Fruit fly (Drosophila melanogaster) whole organism, embryonic: ENCODE data around the gene CG7903.

Experiments
- Asciz ChIP-seq: fragments of 200-800 bp; sonication (Bioruptor generic); optimal IDR thresholded peaks from 2 replicates; lab custom pipeline; 2017; ENCODE audit warnings: missing biosample characterization, mild to moderate bottlenecking, missing genetic modification characterization, missing genetic modification reagents
- Bteb2 ChIP-seq: fragments of 200-800 bp; sonication (Bioruptor generic); optimal IDR thresholded peaks from 2 replicates; lab custom pipeline; 2016; ENCODE audit warnings: missing biosample characterization, missing genetic modification characterization
- CG10147 ChIP-seq: fragments of 200-800 bp; sonication (Bioruptor generic); optimal IDR thresholded peaks from 2 replicates; lab custom pipeline; 2019; ENCODE audit warnings: missing biosample characterization, mild to moderate bottlenecking, missing genetic modification characterization, moderate library complexity
- CG10462 ChIP-seq: fragments of 200-800 bp; sonication (Bioruptor generic); optimal IDR thresholded peaks from 2 replicates; lab custom pipeline; 2016; ENCODE audit warnings: missing biosample characterization, missing genetic modification characterization
- CG10565 ChIP-seq: fragments of 200-800 bp; sonication (Bioruptor generic); optimal IDR thresholded peaks from 3 replicates; lab custom pipeline; 2016; ENCODE audit warnings: missing biosample characterization, mild to moderate bottlenecking, missing genetic modification characterization
- CG11504 ChIP-seq: fragments of 200-800 bp; sonication (Bioruptor generic); optimal IDR thresholded peaks from 3 replicates; lab custom pipeline; 2019; ENCODE audit warnings: missing biosample characterization, mild to moderate bottlenecking, missing genetic modification characterization, moderate library complexity
- CG12104 ChIP-seq: fragments of 200-800 bp; sonication (Bioruptor generic); optimal IDR thresholded peaks from 3 replicates; lab custom pipeline; 2016; ENCODE audit warnings: missing biosample characterization, missing genetic modification characterization
- CG12219 ChIP-seq: fragments of 200-800 bp; sonication (Bioruptor generic); optimal IDR thresholded peaks from 3 replicates; lab custom pipeline; 2018; ENCODE audit warnings: missing biosample characterization, mild to moderate bottlenecking, missing genetic modification characterization
- CG12391 ChIP-seq: fragments of 200-800 bp; sonication (Bioruptor generic); optimal IDR thresholded peaks from 3 replicates; lab custom pipeline; 2018; ENCODE audit warnings: missing biosample characterization, mild to moderate bottlenecking, missing genetic modification characterization, moderate library complexity
- CG15601 ChIP-seq: fragments of 200-800 bp; sonication (Bioruptor generic); optimal IDR thresholded peaks from 3 replicates; lab custom pipeline; 2019; ENCODE audit warnings: missing biosample characterization, mild to moderate bottlenecking, missing genetic modification characterization, moderate library complexity
- CG15696 ChIP-seq: fragments of 200-800 bp; sonication (Bioruptor generic); optimal IDR thresholded peaks from 2 replicates; lab custom pipeline; 2019; ENCODE audit warnings: missing biosample characterization, mild to moderate bottlenecking, missing genetic modification characterization, moderate library complexity
- CG16815 ChIP-seq: fragments of 200-800 bp; sonication (Bioruptor generic); optimal IDR thresholded peaks from 3 replicates; lab custom pipeline; 2017; ENCODE audit warnings: missing biosample characterization, mild to moderate bottlenecking, missing genetic modification characterization
- CG17359 ChIP-seq: fragments of 200-800 bp; sonication (Bioruptor generic); optimal IDR thresholded peaks from 3 replicates; lab custom pipeline; 2018; ENCODE audit warnings: missing biosample characterization, mild to moderate bottlenecking, missing genetic modification characterization, moderate library complexity
- CG1832 ChIP-seq: fragments of 200-800 bp; sonication (Bioruptor generic); optimal IDR thresholded peaks from 2 replicates; lab custom pipeline; 2017; ENCODE audit warnings: missing biosample characterization, mild to moderate bottlenecking, missing genetic modification characterization, inconsistent platforms
- CG2120 ChIP-seq: fragments of 200-800 bp; sonication (Bioruptor generic); optimal IDR thresholded peaks from 3 replicates; lab custom pipeline; 2016; ENCODE audit warnings: missing biosample characterization, missing genetic modification characterization
- CG2202 ChIP-seq: fragments of 200-800 bp; sonication (Bioruptor generic); optimal IDR thresholded peaks from 2 replicates; lab custom pipeline; 2018; ENCODE audit warnings: missing biosample characterization, mild to moderate bottlenecking, missing genetic modification characterization
- CG30431 ChIP-seq: fragments of 200-800 bp; sonication (Bioruptor generic); optimal IDR thresholded peaks from 2 replicates; lab custom pipeline; 2017; ENCODE audit warnings: missing biosample characterization, missing genetic modification characterization
- CG43689 ChIP-seq: fragments of 200-800 bp; sonication (Bioruptor generic); IDR thresholded peaks from 2 replicates; pipeline ENCODE4 v1.3.6; 2022; ENCODE audit warnings: missing biosample characterization, missing genetic modification characterization
- CG4730 ChIP-seq: fragments of 200-800 bp; sonication (Bioruptor generic); IDR thresholded peaks from 2 replicates; pipeline ENCODE4 v1.3.6; 2022; ENCODE audit warnings: missing biosample characterization, missing genetic modification characterization
- CG4820 ChIP-seq: fragments of 200-800 bp; sonication (Bioruptor generic); optimal IDR thresholded peaks from 3 replicates; lab custom pipeline; 2016; ENCODE audit warnings: missing biosample characterization, missing genetic modification characterization
- CG7786 ChIP-seq: fragments of 200-800 bp; sonication (Bioruptor generic); optimal IDR thresholded peaks from 2 replicates; lab custom pipeline; 2016; ENCODE audit warnings: missing biosample characterization, missing genetic modification characterization
- CG9727 ChIP-seq: fragments of 200-800 bp; sonication (Bioruptor generic); optimal IDR thresholded peaks from 3 replicates; lab custom pipeline; 2017; ENCODE audit warnings: missing biosample characterization, mild to moderate bottlenecking, missing genetic modification characterization
- CG9797 ChIP-seq: fragments of 200-800 bp; sonication (Bioruptor generic); optimal IDR thresholded peaks from 3 replicates; lab custom pipeline; 2018; ENCODE audit warnings: missing biosample characterization, mild to moderate bottlenecking, missing genetic modification characterization
- CG9932 ChIP-seq: fragments of 200-800 bp; sonication (Bioruptor generic); IDR thresholded peaks from 2 replicates; pipeline ENCODE4 v1.3.6; 2022; ENCODE audit warnings: missing biosample characterization, missing genetic modification characterization
- Dek ChIP-seq: fragments of 200-800 bp; sonication (Bioruptor generic); optimal IDR thresholded peaks from 3 replicates; lab custom pipeline; 2019; ENCODE audit warnings: missing biosample characterization, mild to moderate bottlenecking, missing genetic modification characterization, moderate library complexity
- ERR ChIP-seq: fragments of 200-800 bp; sonication (Bioruptor generic); optimal IDR thresholded peaks from 2 replicates; lab custom pipeline; 2016; ENCODE audit warnings: missing biosample characterization, missing genetic modification characterization
- Fer2 ChIP-seq: fragments of 200-800 bp; sonication (Bioruptor generic); optimal IDR thresholded peaks from 2 replicates; lab custom pipeline; 2018; ENCODE audit warnings: missing biosample characterization, mild to moderate bottlenecking, missing genetic modification characterization, moderate library complexity
- GATAe ChIP-seq: fragments of 200-800 bp; sonication (Bioruptor generic); conservative IDR thresholded peaks from 2 replicates; pipeline ENCODE4 v1.3.6; 2022; ENCODE audit warnings: missing biosample characterization, missing genetic modification characterization
- Gsc ChIP-seq: fragments of 200-800 bp; sonication (Bioruptor generic); IDR thresholded peaks from 2 replicates; pipeline ENCODE4 v1.3.6; 2022; ENCODE audit warnings: missing biosample characterization, missing genetic modification characterization
- H2.0 ChIP-seq: fragments of 200-800 bp; sonication (Bioruptor generic); IDR thresholded peaks from 2 replicates; pipeline ENCODE4 v1.3.6; 2022; ENCODE audit warnings: missing biosample characterization, missing genetic modification characterization
- NC2α ChIP-seq: fragments of 200-800 bp; sonication (Bioruptor generic); optimal IDR thresholded peaks from 2 replicates; lab custom pipeline; 2016; ENCODE audit warnings: missing biosample characterization, missing genetic modification characterization
- NFAT ChIP-seq: fragments of 200-800 bp; sonication (Bioruptor generic); IDR thresholded peaks from 2 replicates; pipeline ENCODE4 v1.3.6; 2022; ENCODE audit warnings: missing biosample characterization, missing genetic modification characterization
- NK7.1 ChIP-seq: fragments of 200-800 bp; sonication (Bioruptor generic); optimal IDR thresholded peaks from 3 replicates; lab custom pipeline; 2016; ENCODE audit warnings: missing biosample characterization, missing genetic modification characterization
- Opbp ChIP-seq: fragments of 200-800 bp; sonication (Bioruptor generic); IDR thresholded peaks from 3 replicates; pipeline ENCODE4 v1.3.6; 2022; ENCODE audit warnings: missing biosample characterization, missing genetic modification characterization; ENCODE audit not compliant: partially characterized antibody
- Poxn ChIP-seq: fragments of 200-800 bp; sonication (Bioruptor generic); IDR thresholded peaks from 2 replicates; pipeline ENCODE4 v1.3.6; 2022; ENCODE audit warnings: missing biosample characterization, missing genetic modification characterization
- az2 ChIP-seq: fragments of 200-800 bp; sonication (Bioruptor generic); optimal IDR thresholded peaks from 3 replicates; lab custom pipeline; 2016; ENCODE audit warnings: missing biosample characterization, missing genetic modification characterization
- bigmax ChIP-seq: fragments of 200-800 bp; sonication (Bioruptor generic); optimal IDR thresholded peaks from 2 replicates; lab custom pipeline; 2018; ENCODE audit warnings: missing biosample characterization, mild to moderate bottlenecking, missing genetic modification characterization
- chn ChIP-seq: fragments of 200-800 bp; sonication (Bioruptor generic); optimal IDR thresholded peaks from 2 replicates; lab custom pipeline; 2016; ENCODE audit warnings: missing biosample characterization, missing genetic modification characterization
- crc ChIP-seq: fragments of 200-800 bp; sonication (Bioruptor generic); optimal IDR thresholded peaks from 2 replicates; lab custom pipeline; 2016; ENCODE audit warnings: missing biosample characterization, missing genetic modification characterization
- danr ChIP-seq: fragments of 200-800 bp; sonication (Bioruptor generic); IDR thresholded peaks from 2 replicates; pipeline ENCODE4 v1.3.6; 2022; ENCODE audit warnings: missing biosample characterization, missing genetic modification characterization
- dimm ChIP-seq: fragments of 200-800 bp; sonication (Bioruptor generic); IDR thresholded peaks from 2 replicates; pipeline ENCODE4 v1.3.6; 2022; ENCODE audit warnings: missing biosample characterization, missing genetic modification characterization
- fd102C ChIP-seq: fragments of 200-800 bp; sonication (Bioruptor generic); optimal IDR thresholded peaks from 2 replicates; lab custom pipeline; 2018; ENCODE audit warnings: missing biosample characterization, mild to moderate bottlenecking, missing genetic modification characterization, moderate library complexity
- hb ChIP-seq: fragments of 200-800 bp; sonication (Bioruptor generic); IDR thresholded peaks from 3 replicates; pipeline ENCODE4 v1.3.6; 2022; ENCODE audit warnings: missing biosample characterization, missing genetic modification characterization; ENCODE audit not compliant: partially characterized antibody
- her ChIP-seq: fragments of 200-800 bp; sonication (Bioruptor generic); optimal IDR thresholded peaks from 2 replicates; lab custom pipeline; 2016; ENCODE audit warnings: missing biosample characterization, missing genetic modification characterization
- hth ChIP-seq: fragments of >200 bp; optimal IDR thresholded peaks from 2 replicates; lab custom pipeline; 2017; ENCODE audit warnings: inconsistent platforms
- onecut ChIP-seq: fragments of 200-800 bp; sonication (Bioruptor generic); IDR thresholded peaks from 2 replicates; pipeline ENCODE4 v1.3.6; 2022; ENCODE audit warnings: missing biosample characterization, missing genetic modification characterization
- pita ChIP-seq: fragments of 200-800 bp; sonication (Bioruptor generic); optimal IDR thresholded peaks from 2 replicates; lab custom pipeline; 2017; ENCODE audit warnings: missing biosample characterization, mild to moderate bottlenecking, missing genetic modification characterization
- shn ChIP-seq: fragments of 200-800 bp; sonication (Bioruptor generic); optimal IDR thresholded peaks from 3 replicates; lab custom pipeline; 2016; ENCODE audit warnings: missing biosample characterization, missing genetic modification characterization
- sim ChIP-seq: fragments of 200-800 bp; sonication (Bioruptor generic); IDR thresholded peaks from 2 replicates; pipeline ENCODE4 v1.3.6; 2022; ENCODE audit warnings: missing biosample characterization, missing genetic modification characterization
- slp2 ChIP-seq: fragments of 200-800 bp; sonication (Bioruptor generic); optimal IDR thresholded peaks from 2 replicates; lab custom pipeline; 2016; ENCODE audit warnings: missing biosample characterization, missing genetic modification characterization
- trem ChIP-seq: fragments of 200-800 bp; optimal IDR thresholded peaks from 3 replicates; lab custom pipeline; 2019; ENCODE audit warnings: missing biosample characterization, mild to moderate bottlenecking, missing genetic modification characterization, moderate library complexity
- vnd ChIP-seq: fragments of 200-800 bp; sonication (Bioruptor generic); IDR thresholded peaks from 3 replicates; pipeline ENCODE4 v1.3.6; 2022; ENCODE audit warnings: missing biosample characterization, missing genetic modification characterization; ENCODE audit not compliant: partially characterized antibody
- wdn ChIP-seq: fragments of 200-800 bp; sonication (Bioruptor generic); IDR thresholded peaks from 2 replicates; pipeline ENCODE4 v1.3.6; 2022; ENCODE audit warnings: missing biosample characterization, missing genetic modification characterization

Gene CG7903

dm6 chr3R:30004648-30005047, 9.6 kb upstream of the CG7903 start, which contains the start of the genes Nlp and Nph (continued):
- TF ChIP-seq CG10565 (GFP tag; lab: Kevin White, UChicago), result no peak
- no peak for TF ChIP-seq H2.0
- peak; percentile 5 for TF ChIP-seq CG15601
- TF ChIP-seq shn (GFP tag; lab: Kevin White, UChicago), result no peak
- no peak for TF ChIP-seq ERR (GFP tag; lab: Kevin White, UChicago)
- TF ChIP-seq Asciz (GFP tag; lab: Kevin White, UChicago), result no peak
- TF ChIP-seq CG30431 (GFP tag; lab: Kevin White, UChicago), result no peak
- peak; percentile 90 for TF ChIP-seq trem (tag; lab: Kevin White, UChicago)
- TF ChIP-seq CG12391 (tag; lab: Kevin White, UChicago), result peak; percentile 42
- TF ChIP-seq CG1832 (GFP tag; lab: Kevin White, UChicago), result no peak
- no peak for TF ChIP-seq Poxn (GFP tag; lab: Robert Waterston, UW)
- no peak for TF ChIP-seq CG43689
- TF ChIP-seq NC2α, result no peak
- peak; percentile 83 for TF ChIP-seq hb (GFP tag; lab: Robert Waterston, UW)
- TF ChIP-seq CG7786 (GFP tag; lab: Kevin White, UChicago), result peak; percentile 7
- no peak for TF ChIP-seq CG4730
- TF ChIP-seq Opbp (GFP tag; lab: Robert Waterston, UW), result peak; percentile 76
- no peak for TF ChIP-seq CG2202 (tag; lab: Kevin White, UChicago)
- no peak for TF ChIP-seq CG4820
- no peak for TF ChIP-seq danr (GFP tag; lab: Robert Waterston, UW)
- no peak for TF ChIP-seq chn (GFP tag; lab: Kevin White, UChicago)
- TF ChIP-seq crc (GFP tag; lab: Kevin White, UChicago), result no peak
- TF ChIP-seq pita (GFP tag; lab: Kevin White, UChicago), result no peak
- TF ChIP-seq CG12219 (GFP tag; lab: Kevin White, UChicago), result no peak
- TF ChIP-seq CG12104 (GFP tag; lab: Kevin White, UChicago), result no peak
- no peak for TF ChIP-seq CG16815 (GFP tag; lab: Kevin White, UChicago)
- peak; percentile 41; the same call in 1 of the 2 replicates for TF ChIP-seq onecut (GFP tag; lab: Robert Waterston, UW)
- TF ChIP-seq GATAe (GFP tag; lab: Robert Waterston, UW), result no peak
- TF ChIP-seq CG10147, result no peak
- no peak for TF ChIP-seq CG10462
- TF ChIP-seq CG17359, result peak; percentile 0
- peak; percentile 45 for TF ChIP-seq CG2120 (GFP tag; lab: Kevin White, UChicago)
- TF ChIP-seq Fer2 (tag; lab: Kevin White, UChicago), result no peak
- TF ChIP-seq NFAT (GFP tag; lab: Robert Waterston, UW), result no peak
- TF ChIP-seq Dek (tag; lab: Kevin White, UChicago), result no peak
- TF ChIP-seq dimm, result no peak
- TF ChIP-seq NK7.1, result no peak
- TF ChIP-seq sim (GFP tag; lab: Robert Waterston, UW), result no peak
- no peak for TF ChIP-seq wdn (GFP tag; lab: Robert Waterston, UW)
- no peak for TF ChIP-seq hth (lab: Kevin White, UChicago)
- no peak for TF ChIP-seq her (GFP tag; lab: Kevin White, UChicago)
- TF ChIP-seq CG9797, result peak; percentile 61
- no peak for TF ChIP-seq az2 (GFP tag; lab: Kevin White, UChicago)
- no peak for TF ChIP-seq CG9727
- TF ChIP-seq vnd (GFP tag; lab: Robert Waterston, UW), result peak; percentile 75; the same call in 2 of the 3 replicates
- TF ChIP-seq CG9932, result peak; percentile 54
- no peak for TF ChIP-seq CG11504 (tag; lab: Kevin White, UChicago)
- TF ChIP-seq fd102C (GFP tag; lab: Kevin White, UChicago), result no peak
- no peak for TF ChIP-seq slp2 (GFP tag; lab: Kevin White, UChicago)
- no peak for TF ChIP-seq CG15696
- TF ChIP-seq Bteb2, result no peak
- TF ChIP-seq bigmax (GFP tag; lab: Kevin White, UChicago), result no peak
- no peak for TF ChIP-seq Gsc
